Worm (Caenorhabditis elegans): Measurements from ENCODE around the gene T25B9.1.

ce11 chrIV:10706090-10706489 is 43.9 kb downstream of the T25B9.1 start, which contains the start of gene R102.6:
- TF ChIP-seq snpc-4 (GFP tag; optimal IDR thresholded peaks at IDR 0.05) (no peak), snpc-4 (tag; optimal IDR thresholded peaks at IDR 0.05) (no peak), ceh-100 (GFP tag; IDR thresholded peaks at IDR 0.05) (no peak), dox-1 (GFP tag; IDR thresholded peaks at IDR 0.05) (no peak), bed-1 (GFP tag; IDR thresholded peaks at IDR 0.05) (no peak), hlh-26 (GFP tag; conservative IDR thresholded peaks at IDR 0.05) (no peak), T26A5.8 (tag; optimal IDR thresholded peaks at IDR 0.05) (no peak), cebp-1 (GFP tag; IDR thresholded peaks at IDR 0.05) (no peak), cebp-1 (tag; optimal IDR thresholded peaks at IDR 0.05) (no peak), ceh-79 (tag; optimal IDR thresholded peaks at IDR 0.05) (no peak), Y67H2A.10 (GFP tag; conservative IDR thresholded peaks at IDR 0.05) (no peak), sea-2 (GFP tag; IDR thresholded peaks at IDR 0.05) (no peak), F10E7.11 (tag; optimal IDR thresholded peaks at IDR 0.05) (no peak)
